Fruit fly (Drosophila melanogaster): ENCODE data around the gene UBL3.

DNA sequence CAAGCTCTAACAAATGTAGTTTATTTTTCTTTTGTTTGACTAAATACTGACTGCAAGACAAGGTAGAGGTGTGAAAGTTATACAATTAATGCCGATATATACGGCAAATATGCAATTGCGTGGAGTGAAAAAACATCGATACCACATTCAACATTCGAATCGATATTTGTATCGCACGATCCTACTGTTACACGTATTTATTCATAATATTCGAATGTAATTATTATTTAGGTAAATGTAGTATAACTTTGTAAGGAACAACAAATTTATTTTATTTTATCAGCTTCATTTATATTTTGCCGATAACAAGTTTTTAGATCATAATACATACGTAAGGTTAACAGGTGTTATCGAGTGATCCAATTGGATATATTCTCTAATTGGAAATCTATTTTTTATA is 17.6 kb downstream of the UBL3 start, which contains the start of gene Chc:
- TF ChIP-seq h (optimal IDR thresholded peaks at IDR 0.05): no peak
- TF ChIP-seq Myc (optimal IDR thresholded peaks at IDR 0.05): no peak
- TF ChIP-seq insv (optimal IDR thresholded peaks at IDR 0.05): no peak

Measured in Kc167 (cell line).